1 fruit fly cellular context compared by ENCODE assay signal in the genomic region with DNA sequence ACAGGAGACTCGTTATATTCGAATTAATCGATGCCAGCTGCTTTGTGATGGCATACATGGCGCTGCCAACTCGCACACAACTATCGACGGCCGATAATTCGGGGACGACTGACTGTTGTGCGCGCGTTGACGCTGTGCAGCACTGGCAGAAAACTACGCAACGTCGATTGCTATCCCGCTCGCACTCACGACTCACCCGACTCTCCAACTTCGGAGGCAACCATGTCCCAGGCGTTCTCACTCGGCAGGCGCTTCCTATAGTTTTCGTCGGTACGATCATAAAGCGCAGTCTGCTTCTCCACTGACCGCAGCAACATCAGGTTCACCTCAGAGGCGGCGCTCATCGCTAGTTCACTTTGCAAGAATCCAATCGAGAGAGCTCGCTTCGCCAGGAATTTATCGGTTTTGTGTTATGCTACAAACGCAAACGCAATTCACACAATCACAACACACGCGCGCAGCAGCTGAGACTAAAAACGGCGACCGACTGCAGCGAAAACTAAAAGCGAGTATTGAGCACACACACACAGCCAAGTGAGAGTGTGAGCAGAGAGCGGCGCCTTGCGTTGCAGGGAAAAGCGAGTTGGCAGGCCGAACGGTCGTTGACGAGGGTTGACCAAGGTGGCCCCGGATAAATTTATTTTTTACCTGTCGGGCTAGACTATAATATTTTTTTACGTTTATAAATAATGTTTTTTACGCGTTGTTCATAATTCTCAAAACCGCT.
A peak's percentile ranks its signal among the peaks of the same experiment; 100 is the strongest.
TF ChIP-seq lines count a peak whose summit lies in the region.

Gene stwl, minus strand, starts transcription at position 521 of the 727 bp plus-strand sequence.

TF ChIP-seq in whole organism, embryonic, 481 proteins besides CTCF, POLR2A, EP300 and RAD21 (continued from another document and continues in another):
- TF ChIP-seq CG9876 (GFP tag; optimal IDR thresholded peaks at IDR 0.05; lab: Kevin White, UChicago) (peak; percentile 9), nmo (GFP tag; optimal IDR thresholded peaks at IDR 0.05; lab: Kevin White, UChicago) (peak; percentile 47), CG16815 (GFP tag; optimal IDR thresholded peaks at IDR 0.05; lab: Kevin White, UChicago) (no peak), CG5245 (GFP tag; optimal IDR thresholded peaks at IDR 0.05; lab: Kevin White, UChicago) (peak; percentile 2), stwl (tag; optimal IDR thresholded peaks at IDR 0.05; lab: Kevin White, UChicago) (peak; percentile 100), CG11085 (GFP tag; IDR thresholded peaks at IDR 0.05; lab: Robert Waterston, UW) (peak; percentile 29; the same call in 1 of the 2 replicates), zen (tag; optimal IDR thresholded peaks at IDR 0.05; lab: Kevin White, UChicago) (peak; percentile 27), CG30403 (GFP tag; optimal IDR thresholded peaks at IDR 0.05; lab: Kevin White, UChicago) (no peak), CG12942 (GFP tag; optimal IDR thresholded peaks at IDR 0.05; lab: Kevin White, UChicago) (peak; percentile 58), CG3163 (GFP tag; optimal IDR thresholded peaks at IDR 0.05; lab: Kevin White, UChicago) (peak; percentile 56), CG10543 (GFP tag; optimal IDR thresholded peaks at IDR 0.05; lab: Kevin White, UChicago) (no peak), ems (GFP tag; optimal IDR thresholded peaks at IDR 0.05; lab: Kevin White, UChicago) (peak; percentile 39), Sox102F (GFP tag; optimal IDR thresholded peaks at IDR 0.05; lab: Kevin White, UChicago) (peak; percentile 21), pum (GFP tag; optimal IDR thresholded peaks at IDR 0.05; lab: Kevin White, UChicago) (peak; percentile 62), CG11504 (tag; optimal IDR thresholded peaks at IDR 0.05; lab: Kevin White, UChicago) (peak; percentile 22), Hmr (GFP tag; optimal IDR thresholded peaks at IDR 0.05; lab: Kevin White, UChicago) (peak; percentile 59), CG18262 (tag; optimal IDR thresholded peaks at IDR 0.05; lab: Kevin White, UChicago) (no peak), CG14014 (GFP tag; IDR thresholded peaks at IDR 0.05; lab: Robert Waterston, UW) (peak; percentile 30; the same call in 1 of the 2 replicates), CHES-1-like (GFP tag; optimal IDR thresholded peaks at IDR 0.05; lab: Kevin White, UChicago) (peak; percentile 18), Doc3 (GFP tag; IDR thresholded peaks at IDR 0.05; lab: Robert Waterston, UW; ENCODE audit: partially characterized antibody) (peak; percentile 55), tx (GFP tag; optimal IDR thresholded peaks at IDR 0.05; lab: Kevin White, UChicago) (peak; percentile 51), shn (GFP tag; optimal IDR thresholded peaks at IDR 0.05; lab: Kevin White, UChicago) (peak; percentile 59), Dll (GFP tag; IDR thresholded peaks at IDR 0.05; lab: Robert Waterston, UW; ENCODE audit: partially characterized antibody) (peak; percentile 78), CG7786 (GFP tag; optimal IDR thresholded peaks at IDR 0.05; lab: Kevin White, UChicago) (peak; percentile 43), CG6683 (GFP tag; optimal IDR thresholded peaks at IDR 0.05; lab: Kevin White, UChicago) (no peak), unpg (GFP tag; optimal IDR thresholded peaks at IDR 0.05; lab: Kevin White, UChicago) (peak; percentile 9), run (tag; optimal IDR thresholded peaks at IDR 0.05; lab: Kevin White, UChicago) (no peak), repo (GFP tag; optimal IDR thresholded peaks at IDR 0.05; lab: Kevin White, UChicago) (peak; percentile 65), CG13287 (GFP tag; IDR thresholded peaks at IDR 0.05; lab: Robert Waterston, UW; ENCODE audit: partially characterized antibody) (peak; percentile 83), trh (GFP tag; optimal IDR thresholded peaks at IDR 0.05; lab: Kevin White, UChicago) (no peak), Sin3A (optimal IDR thresholded peaks at IDR 0.05; lab: Kevin White, UChicago) (peak; percentile 59), Bgb (GFP tag; IDR thresholded peaks at IDR 0.05; lab: Robert Waterston, UW; ENCODE audit: partially characterized antibody) (peak; percentile 89), CG7372 (GFP tag; IDR thresholded peaks at IDR 0.05; lab: Robert Waterston, UW) (0 out of 2 replicates have a peak, but pooled peaks have one; percentile 22), Gug (GFP tag; IDR thresholded peaks at IDR 0.05; lab: Robert Waterston, UW) (peak; percentile 83), Myb (GFP tag; optimal IDR thresholded peaks at IDR 0.05; lab: Kevin White, UChicago) (peak; percentile 73), gsb (GFP tag; IDR thresholded peaks at IDR 0.05; lab: Robert Waterston, UW) (peak; percentile 15; the same call in 1 of the 2 replicates), CG2712 (tag; optimal IDR thresholded peaks at IDR 0.05; lab: Kevin White, UChicago) (peak; percentile 8), Mrtf (GFP tag; IDR thresholded peaks at IDR 0.05; lab: Robert Waterston, UW) (peak; percentile 63; the same call in 2 of the 3 replicates), Dbx (GFP tag; IDR thresholded peaks at IDR 0.05; lab: Robert Waterston, UW) (peak; percentile 78), Dip2 (GFP tag; IDR thresholded peaks at IDR 0.05; lab: Robert Waterston, UW) (no peak), CG17612 (GFP tag; IDR thresholded peaks at IDR 0.05; lab: Robert Waterston, UW) (no peak), CG2129 (GFP tag; IDR thresholded peaks at IDR 0.05; lab: Robert Waterston, UW; ENCODE audit: partially characterized antibody) (peak; percentile 50; the same call in 1 of the 2 replicates), CG15269 (tag; optimal IDR thresholded peaks at IDR 0.05; lab: Kevin White, UChicago) (no peak), CG8478 (optimal IDR thresholded peaks at IDR 0.05; lab: Kevin White, UChicago) (peak; percentile 31), CG7928 (GFP tag; optimal IDR thresholded peaks at IDR 0.05; lab: Kevin White, UChicago) (no peak), CG6854 (GFP tag; optimal IDR thresholded peaks at IDR 0.05; lab: Kevin White, UChicago) (peak; percentile 16), yki (optimal IDR thresholded peaks at IDR 0.05; lab: Kevin White, UChicago) (peak; percentile 22), Camta (GFP tag; optimal IDR thresholded peaks at IDR 0.05; lab: Kevin White, UChicago) (peak; percentile 44), CG18764 (GFP tag; optimal IDR thresholded peaks at IDR 0.05; lab: Kevin White, UChicago) (peak; percentile 31), usp (GFP tag; optimal IDR thresholded peaks at IDR 0.05; lab: Kevin White, UChicago) (no peak), CG34224 (GFP tag; IDR thresholded peaks at IDR 0.05; lab: Robert Waterston, UW; ENCODE audit: partially characterized antibody) (peak; percentile 73), hb (GFP tag; IDR thresholded peaks at IDR 0.05; lab: Robert Waterston, UW; ENCODE audit: partially characterized antibody) (peak; percentile 62; the same call in 2 of the 3 replicates), Side (GFP tag; optimal IDR thresholded peaks at IDR 0.05; lab: Kevin White, UChicago) (peak; percentile 48), CG6791 (GFP tag; IDR thresholded peaks at IDR 0.05; lab: Robert Waterston, UW; ENCODE audit: partially characterized antibody) (peak; percentile 90), CG31365 (tag; optimal IDR thresholded peaks at IDR 0.05; lab: Kevin White, UChicago) (peak; percentile 7), CG15696 (tag; optimal IDR thresholded peaks at IDR 0.05; lab: Kevin White, UChicago) (peak; percentile 7), CG17359 (tag; optimal IDR thresholded peaks at IDR 0.05; lab: Kevin White, UChicago) (peak; percentile 25), Trl (optimal IDR thresholded peaks at IDR 0.05; lab: Kevin White, UChicago) (peak in 1 of 2 experiments; percentile 79), Trl (GFP tag; optimal IDR thresholded peaks at IDR 0.05; lab: Kevin White, UChicago) (peak; percentile 63), Ada2b (GFP tag; IDR thresholded peaks at IDR 0.05; lab: Robert Waterston, UW) (0 out of 2 replicates have a peak, but pooled peaks have one; percentile 16), mld (GFP tag; IDR thresholded peaks at IDR 0.05; lab: Robert Waterston, UW; ENCODE audit: partially characterized antibody) (peak; percentile 71), E2f2 (GFP tag; IDR thresholded peaks at IDR 0.05; lab: Robert Waterston, UW) (no peak; the same call in 1 of the 2 replicates), CG1233 (GFP tag; optimal IDR thresholded peaks at IDR 0.05; lab: Kevin White, UChicago) (peak; percentile 15), CG14710 (tag; optimal IDR thresholded peaks at IDR 0.05; lab: Kevin White, UChicago) (peak; percentile 7), sens (GFP tag; lab: Kevin White, UChicago) (peak; percentile 79), lab (GFP tag; optimal IDR thresholded peaks at IDR 0.05; lab: Kevin White, UChicago) (peak; percentile 67), zf30C (GFP tag; optimal IDR thresholded peaks at IDR 0.05; lab: Kevin White, UChicago) (peak; percentile 22), Dref (GFP tag; IDR thresholded peaks at IDR 0.05; lab: Robert Waterston, UW) (peak; percentile 66), lmd (GFP tag; IDR thresholded peaks at IDR 0.05; lab: Robert Waterston, UW) (peak; percentile 58), CG43689 (GFP tag; IDR thresholded peaks at IDR 0.05; lab: Robert Waterston, UW) (no peak), CG2199 (GFP tag; IDR thresholded peaks at IDR 0.05; lab: Robert Waterston, UW) (peak; percentile 86; the same call in 2 of the 3 replicates), B-H2 (GFP tag; optimal IDR thresholded peaks at IDR 0.05; lab: Kevin White, UChicago) (peak; percentile 21), CG12744 (GFP tag; optimal IDR thresholded peaks at IDR 0.05; lab: Kevin White, UChicago) (no peak), CG3065 (GFP tag; optimal IDR thresholded peaks at IDR 0.05; lab: Kevin White, UChicago) (no peak), CG17912 (GFP tag; optimal IDR thresholded peaks at IDR 0.05; lab: Kevin White, UChicago) (no peak), NfI (GFP tag; optimal IDR thresholded peaks at IDR 0.05; lab: Kevin White, UChicago) (peak; percentile 30), gsb-n (tag; optimal IDR thresholded peaks at IDR 0.05; lab: Kevin White, UChicago) (no peak), CG32532 (GFP tag; IDR thresholded peaks at IDR 0.05; lab: Robert Waterston, UW) (peak; percentile 68), chm (GFP tag; IDR thresholded peaks at IDR 0.05; lab: Robert Waterston, UW) (no peak; the same call in 1 of the 2 replicates), CG6175 (GFP tag; IDR thresholded peaks at IDR 0.05; lab: Robert Waterston, UW) (peak; percentile 49; the same call in 1 of the 3 replicates), CG9437 (GFP tag; optimal IDR thresholded peaks at IDR 0.05; lab: Kevin White, UChicago) (peak; percentile 26), Blimp-1 (GFP tag; optimal IDR thresholded peaks at IDR 0.05; lab: Kevin White, UChicago) (no peak), knrl (GFP tag; IDR thresholded peaks at IDR 0.05; lab: Robert Waterston, UW; ENCODE audit: partially characterized antibody) (peak; percentile 78), slbo (GFP tag; IDR thresholded peaks at IDR 0.05; lab: Robert Waterston, UW) (peak; percentile 83), CG10979 (tag; optimal IDR thresholded peaks at IDR 0.05; lab: Kevin White, UChicago) (no peak), Rx (GFP tag; IDR thresholded peaks at IDR 0.05; lab: Robert Waterston, UW) (peak; percentile 30; the same call in 1 of the 2 replicates), CG12659 (GFP tag; optimal IDR thresholded peaks at IDR 0.05; lab: Kevin White, UChicago) (peak; percentile 37), CG11560 (tag; IDR thresholded peaks at IDR 0.05; lab: Robert Waterston, UW) (peak; percentile 52; the same call in 2 of the 3 replicates), chn (GFP tag; optimal IDR thresholded peaks at IDR 0.05; lab: Kevin White, UChicago) (peak; percentile 52), Taf1 (GFP tag; IDR thresholded peaks at IDR 0.05; lab: Robert Waterston, UW) (peak; percentile 50; the same call in 1 of the 2 replicates), ab (GFP tag; optimal IDR thresholded peaks at IDR 0.05; lab: Kevin White, UChicago) (no peak), CG10321 (GFP tag; IDR thresholded peaks at IDR 0.05; lab: Robert Waterston, UW) (peak; percentile 89), Fer1 (GFP tag; optimal IDR thresholded peaks at IDR 0.05; lab: Kevin White, UChicago) (peak; percentile 56), Kr (GFP tag; optimal IDR thresholded peaks at IDR 0.05; lab: Kevin White, UChicago) (no peak), da (GFP tag; optimal IDR thresholded peaks at IDR 0.05; lab: Kevin White, UChicago) (peak; percentile 33), cas (GFP tag; IDR thresholded peaks at IDR 0.05; lab: Robert Waterston, UW) (peak; percentile 63; the same call in 1 of the 2 replicates), ken (GFP tag; IDR thresholded peaks at IDR 0.05; lab: Robert Waterston, UW) (peak; percentile 63; the same call in 2 of the 3 replicates), CG9609 (GFP tag; optimal IDR thresholded peaks at IDR 0.05; lab: Kevin White, UChicago) (peak; percentile 65), CG13894 (tag; optimal IDR thresholded peaks at IDR 0.05; lab: Kevin White, UChicago) (peak; percentile 50), CG1792 (GFP tag; optimal IDR thresholded peaks at IDR 0.05; lab: Kevin White, UChicago) (no peak), Jarid2 (GFP tag; optimal IDR thresholded peaks at IDR 0.05; lab: Kevin White, UChicago) (peak; percentile 54), Dek (tag; optimal IDR thresholded peaks at IDR 0.05; lab: Kevin White, UChicago) (peak; percentile 4), CG1024 (GFP tag; IDR thresholded peaks at IDR 0.05; lab: Robert Waterston, UW) (peak; percentile 67), Meics (GFP tag; optimal IDR thresholded peaks at IDR 0.05; lab: Kevin White, UChicago) (peak; percentile 51), Dp (GFP tag; optimal IDR thresholded peaks at IDR 0.05; lab: Kevin White, UChicago) (peak; percentile 16), CG15601 (tag; optimal IDR thresholded peaks at IDR 0.05; lab: Kevin White, UChicago) (no peak), eyg (GFP tag; optimal IDR thresholded peaks at IDR 0.05; lab: Kevin White, UChicago) (peak; percentile 9), sisA (GFP tag; IDR thresholded peaks at IDR 0.05; lab: Robert Waterston, UW) (peak; percentile 57), pan (optimal IDR thresholded peaks at IDR 0.05; lab: Kevin White, UChicago) (no peak), pan (GFP tag; optimal IDR thresholded peaks at IDR 0.05 in 1 of 2, IDR thresholded peaks at IDR 0.05 in 1 of 2) (peak in 1 of 2 experiments; percentile 64), en (GFP tag; optimal IDR thresholded peaks at IDR 0.05; lab: Kevin White, UChicago) (peak; percentile 25), hth (optimal IDR thresholded peaks at IDR 0.05; lab: Kevin White, UChicago) (no peak), CG6689 (GFP tag; IDR thresholded peaks at IDR 0.05; lab: Robert Waterston, UW) (peak; percentile 18; the same call in 1 of the 2 replicates), CG9817 (tag; optimal IDR thresholded peaks at IDR 0.05; lab: Kevin White, UChicago) (peak; percentile 53), CG13296 (GFP tag; optimal IDR thresholded peaks at IDR 0.05; lab: Kevin White, UChicago) (no peak), CG1603 (tag; optimal IDR thresholded peaks at IDR 0.05; lab: Kevin White, UChicago) (peak; percentile 69), CG14860 (GFP tag; IDR thresholded peaks at IDR 0.05; lab: Robert Waterston, UW; ENCODE audit: partially characterized antibody) (peak; percentile 76), Ssrp (tag; optimal IDR thresholded peaks at IDR 0.05; lab: Kevin White, UChicago) (no peak)
